Worm (Caenorhabditis elegans): ENCODE measurements around the gene nape-1.
A peak's percentile ranks its signal among the peaks of the same experiment; 100 is the strongest.

ce11 chrIV:3725845-3726244 is 14.8 kb downstream of the nape-1 start, which contains the start of gene smgl-2:
- TF ChIP-seq him-1 (tag; optimal IDR thresholded peaks at IDR 0.05) (no peak), dao-5 (tag; optimal IDR thresholded peaks at IDR 0.05) (no peak), W03F9.2 (tag; optimal IDR thresholded peaks at IDR 0.05) (peak; percentile 83)

Measured in whole organism, L4/young adult.